Worm (Caenorhabditis elegans): ENCODE results near the gene nhr-164.

nhr-164 gene

ce11 chrV:15272263-15272662 lies 36.7 kb upstream of the nhr-164 start, which contains the start of gene T10H4.4:
T10H4.4 (minus strand) TSS chrV:15272363.
- no peak for TF ChIP-seq nfya-1 (tag; optimal IDR thresholded peaks at IDR 0.05)
- TF ChIP-seq sox-4 (tag; optimal IDR thresholded peaks at IDR 0.05), result no peak
- no peak for TF ChIP-seq ceh-9 (tag; optimal IDR thresholded peaks at IDR 0.05)
- no peak for TF ChIP-seq ceh-22 (tag; optimal IDR thresholded peaks at IDR 0.05)
- no peak for TF ChIP-seq ceh-2 (tag; optimal IDR thresholded peaks at IDR 0.05)
- no peak for TF ChIP-seq hlh-6 (tag; optimal IDR thresholded peaks at IDR 0.05)
- no peak for TF ChIP-seq ztf-16 (tag; optimal IDR thresholded peaks at IDR 0.05)
- TF ChIP-seq pat-9 (tag; optimal IDR thresholded peaks at IDR 0.05), result no peak
- TF ChIP-seq rnt-1 (tag; optimal IDR thresholded peaks at IDR 0.05), result no peak
- TF ChIP-seq ceh-6 (GFP tag; optimal IDR thresholded peaks at IDR 0.05), result no peak
- TF ChIP-seq nhr-232 (tag; optimal IDR thresholded peaks at IDR 0.05), result no peak
- no peak for TF ChIP-seq C38D4.7 (GFP tag; optimal IDR thresholded peaks at IDR 0.05)
- no peak for TF ChIP-seq pag-3 (tag; optimal IDR thresholded peaks at IDR 0.05; ENCODE audit: borderline replicate concordance)
- TF ChIP-seq ceh-24 (tag; optimal IDR thresholded peaks at IDR 0.05), result no peak
- TF ChIP-seq tbx-7 (tag; optimal IDR thresholded peaks at IDR 0.05), result no peak

DNA sequence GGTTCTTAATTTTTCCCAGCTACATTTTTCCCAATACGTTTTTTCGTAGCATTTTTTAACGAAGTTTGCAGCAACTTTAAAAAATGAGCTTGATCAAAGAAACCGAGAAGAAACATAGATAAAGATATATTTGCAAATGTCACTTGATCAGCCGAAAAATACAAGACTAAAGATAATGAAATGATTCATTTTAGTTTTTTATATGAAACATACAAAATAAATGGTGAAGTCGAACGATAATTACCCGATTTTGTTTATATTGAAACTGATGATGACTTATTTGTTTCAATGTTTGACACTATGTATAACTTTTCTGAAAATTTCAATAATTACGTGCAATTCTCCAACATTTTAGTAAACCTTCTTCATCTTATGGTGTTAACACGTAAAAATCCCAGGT lies 32.7 kb upstream of the nhr-164 start, which contains the start of gene srw-22:
Gene srw-22, plus strand, starts transcription at position 301 of the 400 bp plus-strand sequence.
- TF ChIP-seq eyg-1 (tag; optimal IDR thresholded peaks at IDR 0.05), result no peak
- TF ChIP-seq C38D4.7 (GFP tag; optimal IDR thresholded peaks at IDR 0.05), result no peak
- no peak for TF ChIP-seq odd-2 (tag; optimal IDR thresholded peaks at IDR 0.05)
- TF ChIP-seq dve-1 (tag; optimal IDR thresholded peaks at IDR 0.05), result no peak
- TF ChIP-seq ceh-6 (GFP tag; optimal IDR thresholded peaks at IDR 0.05), result no peak
- TF ChIP-seq zip-5 (tag; optimal IDR thresholded peaks at IDR 0.05), result no peak
- no peak for TF ChIP-seq nhr-232 (tag; optimal IDR thresholded peaks at IDR 0.05)
- no peak for TF ChIP-seq pqm-1 (tag; optimal IDR thresholded peaks at IDR 0.05)
- TF ChIP-seq ceh-34 (tag; optimal IDR thresholded peaks at IDR 0.05), result no peak
- TF ChIP-seq sox-4 (tag; optimal IDR thresholded peaks at IDR 0.05), result no peak
- no peak for TF ChIP-seq pat-9 (tag; optimal IDR thresholded peaks at IDR 0.05)
- no peak for TF ChIP-seq ceh-18 (tag; optimal IDR thresholded peaks at IDR 0.05)
- TF ChIP-seq nfya-1 (tag; optimal IDR thresholded peaks at IDR 0.05), result no peak
- no peak for TF ChIP-seq ceh-14 (tag; optimal IDR thresholded peaks at IDR 0.05)
- no peak for TF ChIP-seq ets-4 (tag; optimal IDR thresholded peaks at IDR 0.05)
- no peak for TF ChIP-seq Y22D7AL.16 (tag; optimal IDR thresholded peaks at IDR 0.05)
- no peak for TF ChIP-seq ahr-1 (tag; optimal IDR thresholded peaks at IDR 0.05)
- TF ChIP-seq lin-11 (tag; optimal IDR thresholded peaks at IDR 0.05), result no peak
- no peak for TF ChIP-seq K09A11.1 (tag; optimal IDR thresholded peaks at IDR 0.05; ENCODE audit: insufficient read depth)
- TF ChIP-seq unc-55 (GFP tag; optimal IDR thresholded peaks at IDR 0.05), result no peak

DNA sequence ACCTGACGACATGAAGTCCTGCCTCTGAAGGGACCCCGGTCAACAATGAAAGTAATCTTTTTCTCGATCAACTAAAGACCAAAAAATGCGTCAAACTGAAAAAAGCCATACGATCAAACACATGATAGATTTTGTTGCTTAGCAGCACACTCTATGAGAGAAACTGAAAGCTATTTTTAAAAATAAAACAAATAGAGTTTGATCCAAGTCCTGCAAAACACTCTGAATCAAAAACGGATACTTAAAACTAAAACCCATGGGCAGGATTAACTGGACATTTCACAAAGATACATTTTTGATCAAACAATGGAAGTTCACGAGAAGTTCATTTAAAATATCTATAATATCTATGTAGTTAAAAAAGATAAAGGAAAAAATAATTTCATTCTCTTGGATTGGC lies 31.8 kb upstream of the nhr-164 start, which contains the start of gene T10H4.13:
Gene T10H4.13, minus strand, starts transcription at position 101 of the 400 bp plus-strand sequence.
- no peak for TF ChIP-seq ceh-22 (tag; optimal IDR thresholded peaks at IDR 0.05)
- no peak for TF ChIP-seq elt-4 (tag; optimal IDR thresholded peaks at IDR 0.05)
- no peak for TF ChIP-seq zip-5 (tag; optimal IDR thresholded peaks at IDR 0.05)
- TF ChIP-seq pqm-1 (tag; optimal IDR thresholded peaks at IDR 0.05), result no peak
- no peak for TF ChIP-seq nhr-11 (tag; optimal IDR thresholded peaks at IDR 0.05)
- TF ChIP-seq dve-1 (tag; optimal IDR thresholded peaks at IDR 0.05), result no peak
- no peak for TF ChIP-seq pat-9 (tag; optimal IDR thresholded peaks at IDR 0.05)
- TF ChIP-seq elt-2 (tag; optimal IDR thresholded peaks at IDR 0.05), result no peak
- no peak for TF ChIP-seq hlh-8 (tag; optimal IDR thresholded peaks at IDR 0.05)
- TF ChIP-seq hlh-15 (tag; optimal IDR thresholded peaks at IDR 0.05), result no peak
- no peak for TF ChIP-seq unc-3 (GFP tag; conservative IDR thresholded peaks at IDR 0.05)
- no peak for TF ChIP-seq unc-3 (tag; optimal IDR thresholded peaks at IDR 0.05)
- TF ChIP-seq pha-4 (tag; optimal IDR thresholded peaks at IDR 0.05), result no peak
- TF ChIP-seq npax-4 (tag; optimal IDR thresholded peaks at IDR 0.05), result no peak
- TF ChIP-seq rnt-1 (tag; optimal IDR thresholded peaks at IDR 0.05), result no peak
- no peak for TF ChIP-seq ref-2 (tag; optimal IDR thresholded peaks at IDR 0.05)
- no peak for TF ChIP-seq nfya-1 (tag; optimal IDR thresholded peaks at IDR 0.05)
- TF ChIP-seq K02D7.2 (tag; optimal IDR thresholded peaks at IDR 0.05), result no peak
- no peak for TF ChIP-seq Y22D7AL.16 (tag; optimal IDR thresholded peaks at IDR 0.05)
- TF ChIP-seq ets-4 (tag; optimal IDR thresholded peaks at IDR 0.05), result no peak

Measured in whole organism, late embryonic.